Worm (Caenorhabditis elegans): ENCODE measurements around the gene F45E4.5.
"Not testable (repeated sequence)": the region's sequence is repeated elsewhere in the genome, so short reads cannot be mapped to it uniquely, and the experiment has no call there.

The F45E4.5 gene

DNA sequence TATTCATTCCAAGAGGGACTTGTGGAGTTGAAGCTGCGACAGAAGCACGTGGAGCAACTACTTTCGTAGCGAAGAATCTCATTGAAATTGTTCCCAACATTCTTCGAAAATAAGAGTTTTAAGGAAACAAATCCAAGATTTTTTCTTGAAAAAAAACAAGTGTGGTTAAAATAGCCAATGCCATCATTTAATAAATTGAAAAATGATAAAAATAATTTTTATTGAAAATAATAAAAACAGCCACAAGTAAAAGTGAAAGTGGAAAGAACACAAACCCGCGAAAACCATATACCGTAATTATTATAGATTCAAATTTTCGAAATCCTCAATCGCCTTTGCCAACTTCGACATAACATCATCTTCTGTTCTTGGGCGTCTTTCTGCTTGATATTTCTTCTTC is 17.3 kb upstream of the F45E4.5 start, which contains the start of gene hmg-5:
hmg-5 (minus strand) TSS at position 101 of the 400 bp plus-strand sequence.
- TF ChIP-seq nhr-12 (tag; optimal IDR thresholded peaks at IDR 0.05) (no peak), ceh-63 (GFP tag; optimal IDR thresholded peaks at IDR 0.05) (no peak), nhr-77 (tag; optimal IDR thresholded peaks at IDR 0.05) (no peak), zag-1 (tag; optimal IDR thresholded peaks at IDR 0.05) (no peak), unc-130 (tag; optimal IDR thresholded peaks at IDR 0.05) (no peak), ceh-8 (GFP tag; optimal IDR thresholded peaks at IDR 0.05) (no peak), ztf-4 (tag; optimal IDR thresholded peaks at IDR 0.05) (no peak), nhr-28 (tag; optimal IDR thresholded peaks at IDR 0.05) (no peak), efl-3 (GFP tag; optimal IDR thresholded peaks at IDR 0.05) (no peak), nhr-71 (tag; optimal IDR thresholded peaks at IDR 0.05) (no peak), jun-1 (tag; optimal IDR thresholded peaks at IDR 0.05) (no peak)

DNA sequence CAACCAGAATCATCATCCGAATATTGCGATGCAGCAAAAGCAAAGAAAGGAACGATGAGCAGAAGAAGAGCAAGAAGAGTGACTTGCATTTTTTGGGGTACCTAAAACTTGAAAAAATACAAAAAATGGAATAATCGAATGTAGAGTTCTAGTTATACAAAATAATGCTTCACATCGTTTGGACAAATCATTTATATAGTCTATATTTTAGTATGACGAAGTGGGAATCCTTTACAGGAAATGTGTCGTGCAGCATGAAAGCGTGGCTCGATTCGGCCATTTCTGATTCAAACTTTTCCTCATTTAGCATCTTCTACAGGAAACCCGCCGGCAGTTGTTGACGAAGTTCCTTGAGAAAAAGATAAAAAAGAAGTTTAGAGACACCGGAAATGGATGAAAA is 14.1 kb upstream of the F45E4.5 start, which contains the start of gene nlp-20:
nlp-20 (minus strand) TSS at position 101 of the 400 bp plus-strand sequence.
- TF ChIP-seq tbx-2 (tag; optimal IDR thresholded peaks at IDR 0.05): no peak
- no peak for TF ChIP-seq ceh-63 (GFP tag; optimal IDR thresholded peaks at IDR 0.05)
- no peak for TF ChIP-seq nhr-28 (tag; optimal IDR thresholded peaks at IDR 0.05)
- no peak for TF ChIP-seq ces-1 (GFP tag; optimal IDR thresholded peaks at IDR 0.05)
- TF ChIP-seq tlp-1 (tag; optimal IDR thresholded peaks at IDR 0.05): no peak
- no peak for TF ChIP-seq rnt-1 (tag; optimal IDR thresholded peaks at IDR 0.05)
- no peak for TF ChIP-seq nhr-12 (tag; optimal IDR thresholded peaks at IDR 0.05)
- TF ChIP-seq C16A3.4 (tag; optimal IDR thresholded peaks at IDR 0.05): no peak
- TF ChIP-seq fkh-8 (tag; optimal IDR thresholded peaks at IDR 0.05): no peak
- TF ChIP-seq vab-15 (tag; optimal IDR thresholded peaks at IDR 0.05): no peak

DNA sequence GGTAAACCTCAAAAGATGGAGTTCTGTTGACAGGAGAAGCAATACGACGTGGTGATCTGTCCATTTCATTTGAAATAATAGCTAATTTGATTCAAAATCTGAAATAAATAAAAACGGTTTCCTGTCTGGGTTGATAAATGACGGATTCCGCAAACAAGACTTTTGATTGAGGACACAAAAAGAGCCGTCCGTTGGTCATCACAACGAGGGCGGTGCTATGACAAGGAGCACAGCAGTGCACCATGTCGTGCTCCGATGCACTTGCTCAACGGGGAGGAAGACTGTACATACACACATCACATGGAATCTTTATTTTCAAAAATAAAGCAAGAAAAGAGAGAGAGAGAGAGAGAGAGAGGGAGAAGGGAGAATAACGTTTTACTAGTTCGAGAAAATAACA is 12.9 kb upstream of the F45E4.5 start, which contains the start of gene nep-16:
nep-16 (minus strand) TSS at position 101 of the 400 bp plus-strand sequence.
- TF ChIP-seq ceh-90 (tag; optimal IDR thresholded peaks at IDR 0.05) (no peak), fkh-10 (GFP tag; optimal IDR thresholded peaks at IDR 0.05) (no peak), unc-30 (tag; optimal IDR thresholded peaks at IDR 0.05) (no peak), nhr-28 (tag; optimal IDR thresholded peaks at IDR 0.05) (no peak), ama-1 (optimal IDR thresholded peaks at IDR 0.05) (no peak), mep-1 (tag; optimal IDR thresholded peaks at IDR 0.05) (no peak), alr-1 (tag; optimal IDR thresholded peaks at IDR 0.05; ENCODE audit: borderline replicate concordance) (no peak), hlh-17 (GFP tag; optimal IDR thresholded peaks at IDR 0.05; ENCODE audit: borderline replicate concordance) (no peak), nhr-12 (tag; optimal IDR thresholded peaks at IDR 0.05) (no peak), xbp-1 (tag; optimal IDR thresholded peaks at IDR 0.05) (no peak)

DNA sequence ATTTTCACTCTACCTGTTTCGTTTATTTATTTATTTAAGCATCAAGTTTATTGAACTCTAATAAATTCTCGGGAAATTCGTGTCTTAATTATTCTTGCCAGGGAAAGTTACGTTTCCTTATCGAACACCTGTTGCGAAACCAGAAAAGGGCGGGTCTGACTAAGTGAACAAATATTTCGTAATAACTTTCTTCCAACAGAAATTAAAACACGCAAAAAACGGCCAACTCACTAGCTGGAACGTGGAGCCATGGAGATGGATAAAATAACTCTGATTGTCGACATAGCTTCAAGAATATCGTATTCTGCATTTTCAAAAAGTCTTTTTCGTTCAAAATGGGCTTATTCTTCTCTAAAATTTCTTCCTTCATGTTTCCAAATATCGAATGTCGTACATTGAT is 5.7 kb upstream of the F45E4.5 start, which contains the start of gene warf-1:
warf-1 (plus strand) TSS at position 209 of the 400 bp plus-strand sequence.
- not testable (repeated sequence) for TF ChIP-seq pqm-1 (tag; optimal IDR thresholded peaks at IDR 0.05); unc-62 (GFP tag; optimal IDR thresholded peaks at IDR 0.05); sup-37 (GFP tag; optimal IDR thresholded peaks at IDR 0.05)

DNA sequence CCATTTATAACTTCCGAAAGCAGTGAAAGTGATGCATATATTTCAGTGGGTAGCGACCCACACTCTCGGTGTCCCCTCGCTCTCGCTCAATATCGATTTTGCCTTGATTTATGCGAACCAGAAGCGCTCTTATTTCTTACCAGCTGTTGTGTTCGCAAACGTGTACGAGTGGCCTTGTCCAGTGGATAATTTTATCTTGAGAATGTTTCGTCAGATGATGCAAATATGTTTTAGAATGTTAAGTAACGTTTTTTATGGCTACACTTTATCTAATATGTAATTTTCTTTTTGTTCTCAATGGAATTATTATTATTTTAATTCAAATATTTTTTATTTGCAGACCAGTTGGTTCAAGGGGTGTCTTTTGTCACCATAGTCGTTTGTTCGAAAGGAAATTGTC is 4.2 kb upstream of the F45E4.5 start, which contains the start of gene plp-1:
plp-1 (plus strand) TSS at position 341 of the 400 bp plus-strand sequence.
- peak; percentile 17 for TF ChIP-seq blmp-1 (tag; optimal IDR thresholded peaks at IDR 0.05)
- peak; percentile 19 for TF ChIP-seq mep-1 (tag; optimal IDR thresholded peaks at IDR 0.05)
- no peak for TF ChIP-seq dsc-1 (tag; optimal IDR thresholded peaks at IDR 0.05)

DNA sequence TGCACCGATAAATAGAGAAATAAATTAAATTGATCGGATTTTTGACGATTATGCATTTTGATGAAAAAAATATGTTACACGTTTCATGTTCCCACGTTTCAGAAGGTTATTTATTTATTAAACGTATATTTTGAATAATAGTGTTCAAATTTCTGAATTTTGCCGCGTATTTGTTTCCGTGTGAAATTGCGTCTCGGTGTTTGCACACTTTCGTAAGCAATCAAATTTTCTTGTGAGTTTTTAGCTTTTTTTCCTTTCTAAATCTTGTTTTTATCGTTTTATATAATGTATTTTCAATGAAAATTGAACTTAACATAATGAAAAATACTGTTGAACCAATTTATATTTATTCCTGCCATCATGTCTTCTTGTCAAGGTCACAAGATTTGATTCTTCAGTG is 3.7 kb upstream of the F45E4.5 start, which contains the start of gene F45E4.6:
F45E4.6 (minus strand) TSS at position 14 of the 400 bp plus-strand sequence.
- peak; percentile 53 for TF ChIP-seq nhr-20 (tag; optimal IDR thresholded peaks at IDR 0.05)
- no peak for TF ChIP-seq lir-3 (tag; optimal IDR thresholded peaks at IDR 0.05; ENCODE audit: poor library complexity)
- no peak for TF ChIP-seq jun-1 (tag; optimal IDR thresholded peaks at IDR 0.05)
- TF ChIP-seq nhr-237 (tag; optimal IDR thresholded peaks at IDR 0.05): no peak
- TF ChIP-seq nhr-12 (tag; optimal IDR thresholded peaks at IDR 0.05): no peak
- TF ChIP-seq efl-3 (GFP tag; optimal IDR thresholded peaks at IDR 0.05): no peak
- TF ChIP-seq unc-30 (tag; optimal IDR thresholded peaks at IDR 0.05): no peak
- peak; percentile 54 for TF ChIP-seq swsn-7 (tag; optimal IDR thresholded peaks at IDR 0.05)
- TF ChIP-seq zag-1 (tag; optimal IDR thresholded peaks at IDR 0.05): no peak
- TF ChIP-seq dpl-1 (GFP tag; optimal IDR thresholded peaks at IDR 0.05): peak; percentile 87 to 94 (median 91)
- no peak for TF ChIP-seq nhr-85 (tag)
- TF ChIP-seq nhr-19 (GFP tag; conservative IDR thresholded peaks at IDR 0.05): peak; percentile 22; the same call in 1 of the 2 replicates
- peak in 2 of 3 experiments; percentile 34 to 45 for TF ChIP-seq ceh-82 (tag; optimal IDR thresholded peaks at IDR 0.05)
- TF ChIP-seq hpl-2 (GFP tag; optimal IDR thresholded peaks at IDR 0.05): no peak
- peak; percentile 13 for TF ChIP-seq egl-13 (tag; optimal IDR thresholded peaks at IDR 0.05)
- TF ChIP-seq dsc-1 (tag; optimal IDR thresholded peaks at IDR 0.05): no peak
- no peak for TF ChIP-seq ets-5 (GFP tag; IDR thresholded peaks at IDR 0.05)
- TF ChIP-seq irx-1 (tag; optimal IDR thresholded peaks at IDR 0.05): peak; percentile 36
- no peak for TF ChIP-seq ceh-8 (GFP tag; optimal IDR thresholded peaks at IDR 0.05)
